Worm (Caenorhabditis elegans) whole organism, L1 larva: ENCODE results near the gene C56G2.5.

ENCODE experiments used
- C16A3.4 ChIP-seq: fragments of 150-350 bp; optimal IDR thresholded peaks from 2 replicates; lab custom pipeline; 2014; ENCODE audit warnings: missing biosample characterization, missing genetic modification characterization
- C34B4.2 ChIP-seq: sonication (generic microtip); optimal IDR thresholded peaks from 2 replicates; lab custom pipeline; 2017; ENCODE audit warnings: mild to moderate bottlenecking, missing genetic modification characterization, missing compliant biosample characterization
- Y116A8C.19 ChIP-seq: sonication (generic microtip); optimal IDR thresholded peaks from 2 replicates; lab custom pipeline; 2016; ENCODE audit warnings: missing compliant biosample characterization, missing genetic modification characterization, borderline replicate concordance
- aha-1 ChIP-seq: fragments of 150-350 bp; optimal IDR thresholded peaks from 2 replicates; lab custom pipeline; 2014; ENCODE audit warnings: missing biosample characterization, missing genetic modification characterization
- alr-1 ChIP-seq: fragments of 200-800 bp; sonication (Bioruptor generic); optimal IDR thresholded peaks from 2 replicates; lab custom pipeline; 2018; ENCODE audit warnings: borderline replicate concordance, mild to moderate bottlenecking, missing genetic modification characterization, missing compliant biosample characterization
- ama-1 ChIP-seq: fragments of 150-350 bp; optimal IDR thresholded peaks from 2 replicates; lab custom pipeline; 2014
- blmp-1 ChIP-seq: fragments of 150-350 bp; optimal IDR thresholded peaks from 2 replicates; lab custom pipeline; 2014; ENCODE audit warnings: missing biosample characterization, missing genetic modification characterization
- ceh-82 ChIP-seq, 3 experiments: fragments of 150-350 bp in 1 of 3; sonication (generic microtip) in 2 of 3; optimal IDR thresholded peaks; 2 replicates each; lab custom pipeline; 2014 to 2017; ENCODE audit warnings: missing biosample characterization in 3 of 3, missing genetic modification characterization in 3 of 3
- ceh-88 ChIP-seq: fragments of 200-800 bp; sonication (Bioruptor generic); IDR thresholded peaks from 2 replicates; pipeline ENCODE4 v1.3.6; 2022; ENCODE audit warnings: missing genetic modification characterization, missing compliant biosample characterization
- ces-1 ChIP-seq: fragments of 150-350 bp; optimal IDR thresholded peaks from 2 replicates; lab custom pipeline; 2014; ENCODE audit warnings: missing biosample characterization, missing genetic modification reagents, missing genetic modification characterization
- dpl-1 ChIP-seq, 3 experiments: fragments of 150-350 bp in 2 of 3; sonication (generic microtip) in 1 of 3; optimal IDR thresholded peaks; 2 replicates each; lab custom pipeline; 2014 to 2017; ENCODE audit warnings: missing biosample characterization in 3 of 3, missing genetic modification characterization in 3 of 3, missing genetic modification reagents in 3 of 3
- dsc-1 ChIP-seq: sonication (generic microtip); optimal IDR thresholded peaks from 2 replicates; lab custom pipeline; 2016; ENCODE audit warnings: mild to moderate bottlenecking, missing genetic modification characterization, missing compliant biosample characterization
- efl-1 ChIP-seq, 4 experiments: fragments of 150-350 bp; optimal IDR thresholded peaks in 3 of 4; peaks in 1 of 4; 1 replicate in 1 of 4; 2 replicates in 3 of 4; lab custom pipeline; 2014; ENCODE audit warnings: missing biosample characterization in 2 of 4, missing genetic modification characterization in 2 of 4, missing genetic modification reagents in 2 of 4
- egl-13 ChIP-seq: sonication (generic microtip); optimal IDR thresholded peaks from 2 replicates; lab custom pipeline; 2016; ENCODE audit warnings: missing genotype, missing genetic modification reagents, missing genetic modification characterization, missing compliant biosample characterization
- elt-2 ChIP-seq: sonication (generic microtip); optimal IDR thresholded peaks from 2 replicates; lab custom pipeline; 2016; ENCODE audit warnings: missing genetic modification characterization, mild to moderate bottlenecking, inconsistent platforms, missing compliant biosample characterization, missing genetic modification reagents
- elt-3 ChIP-seq, 6 experiments: fragments of 150-350 bp in 1 of 6; sonication (generic microtip); optimal IDR thresholded peaks; 2 replicates each; lab custom pipeline; 2017 to 2018; ENCODE audit warnings: missing biosample characterization in 6 of 6, missing genetic modification characterization in 6 of 6, inconsistent platforms in 1 of 6
- ets-5 ChIP-seq: fragments of 200-800 bp; sonication (Bioruptor generic); IDR thresholded peaks from 2 replicates; pipeline ENCODE4 v1.3.6; 2022; ENCODE audit warnings: missing genetic modification characterization, missing compliant biosample characterization
- fkh-10 ChIP-seq: sonication (generic microtip); optimal IDR thresholded peaks from 2 replicates; lab custom pipeline; 2017; ENCODE audit warnings: missing biosample characterization, missing genetic modification reagents, missing genetic modification characterization
- fkh-8 ChIP-seq: sonication (generic microtip); optimal IDR thresholded peaks from 2 replicates; lab custom pipeline; 2016; ENCODE audit warnings: mild to moderate bottlenecking, missing genetic modification characterization, missing compliant biosample characterization
- hlh-17 ChIP-seq: fragments of 200-800 bp; sonication (Bioruptor generic); optimal IDR thresholded peaks from 2 replicates; lab custom pipeline; 2018; ENCODE audit warnings: missing genetic modification characterization, mild to moderate bottlenecking, missing compliant biosample characterization, moderate library complexity, borderline replicate concordance
- hlh-4 ChIP-seq: sonication (generic microtip); optimal IDR thresholded peaks from 2 replicates; lab custom pipeline; 2016; ENCODE audit warnings: mild to moderate bottlenecking, missing genetic modification characterization, missing compliant biosample characterization
- isw-1 ChIP-seq: fragments of 200-800 bp; sonication (Bioruptor generic); IDR thresholded peaks from 2 replicates; pipeline ENCODE4 v1.3.6; 2022; ENCODE audit warnings: missing genetic modification characterization, missing compliant biosample characterization
- lin-13 ChIP-seq: fragments of 150-350 bp; optimal IDR thresholded peaks from 2 replicates; lab custom pipeline; 2014; ENCODE audit warnings: missing biosample characterization, missing genetic modification reagents, missing genetic modification characterization
- lin-14 ChIP-seq: fragments of 200-800 bp; sonication (Bioruptor generic); optimal IDR thresholded peaks from 2 replicates; lab custom pipeline; 2018; ENCODE audit warnings: mild to moderate bottlenecking, missing genetic modification characterization, moderate library complexity, missing compliant biosample characterization
- lin-35 ChIP-seq, 2 experiments: fragments of 150-350 bp; optimal IDR thresholded peaks; 2 replicates each; lab custom pipeline; 2014; ENCODE audit warnings: missing biosample characterization in 2 of 2, missing genetic modification characterization in 2 of 2, missing genetic modification reagents in 2 of 2
- lir-3 ChIP-seq: sonication (generic microtip); optimal IDR thresholded peaks from 2 replicates; lab custom pipeline; 2016; ENCODE audit warnings: mild to moderate bottlenecking, missing genetic modification characterization, moderate library complexity, missing compliant biosample characterization; ENCODE audit not compliant: poor library complexity
- lsy-2 ChIP-seq, 2 experiments: fragments of 150-350 bp; optimal IDR thresholded peaks; 2 replicates each; lab custom pipeline; 2014; ENCODE audit warnings: missing biosample characterization in 2 of 2, missing genetic modification characterization in 2 of 2
- mef-2 ChIP-seq: fragments of 150-350 bp; optimal IDR thresholded peaks from 2 replicates; lab custom pipeline; 2014; ENCODE audit warnings: missing biosample characterization, missing genetic modification characterization
- nhr-12 ChIP-seq: sonication (generic microtip); optimal IDR thresholded peaks from 2 replicates; lab custom pipeline; 2017; ENCODE audit warnings: missing biosample characterization, missing genetic modification characterization
- nhr-20 ChIP-seq: sonication (generic microtip); optimal IDR thresholded peaks from 2 replicates; lab custom pipeline; 2016; ENCODE audit warnings: mild to moderate bottlenecking, missing genetic modification characterization, missing compliant biosample characterization
- nhr-28 ChIP-seq: fragments of 150-350 bp; optimal IDR thresholded peaks from 2 replicates; lab custom pipeline; 2014; ENCODE audit warnings: missing biosample characterization, missing genetic modification characterization
- nhr-71 ChIP-seq: sonication (generic microtip); optimal IDR thresholded peaks from 2 replicates; lab custom pipeline; 2016; ENCODE audit warnings: mild to moderate bottlenecking, missing genetic modification characterization, moderate library complexity, missing compliant biosample characterization
- nhr-76 ChIP-seq: sonication (generic microtip); optimal IDR thresholded peaks from 2 replicates; lab custom pipeline; 2017; ENCODE audit warnings: missing biosample characterization, missing genetic modification characterization
- nhr-90 ChIP-seq: sonication (generic microtip); optimal IDR thresholded peaks from 2 replicates; lab custom pipeline; 2016; ENCODE audit warnings: mild to moderate bottlenecking, missing genetic modification characterization, missing compliant biosample characterization; ENCODE audit not compliant: poor library complexity
- pag-3 ChIP-seq: sonication (generic microtip); optimal IDR thresholded peaks from 2 replicates; lab custom pipeline; 2017; ENCODE audit warnings: missing genetic modification characterization, mild to moderate bottlenecking, missing compliant biosample characterization, antibody characterized with exemption, borderline replicate concordance; ENCODE audit not compliant: insufficient read depth
- pax-3 ChIP-seq: fragments of 200-800 bp; sonication (Bioruptor generic); optimal IDR thresholded peaks from 2 replicates; lab custom pipeline; 2018; ENCODE audit warnings: mild to moderate bottlenecking, missing genetic modification characterization, moderate library complexity, missing compliant biosample characterization
- pqm-1 ChIP-seq: sonication (generic microtip); optimal IDR thresholded peaks from 3 replicates; lab custom pipeline; 2017; ENCODE audit warnings: missing biosample characterization, missing genetic modification characterization
- snpc-4 ChIP-seq: fragments of 150-350 bp; optimal IDR thresholded peaks from 2 replicates; lab custom pipeline; 2014; ENCODE audit warnings: missing biosample characterization, missing genetic modification characterization
- snu-23 ChIP-seq: sonication (generic microtip); optimal IDR thresholded peaks from 2 replicates; lab custom pipeline; 2016; ENCODE audit warnings: missing genetic modification characterization, missing compliant biosample characterization
- swsn-7 ChIP-seq: sonication (generic microtip); optimal IDR thresholded peaks from 2 replicates; lab custom pipeline; 2016; ENCODE audit warnings: missing genetic modification characterization, missing compliant biosample characterization
- unc-30 ChIP-seq: sonication (generic microtip); optimal IDR thresholded peaks from 2 replicates; lab custom pipeline; 2017; ENCODE audit warnings: missing biosample characterization, missing genetic modification characterization
- unc-62 ChIP-seq: fragments of 150-350 bp; optimal IDR thresholded peaks from 2 replicates; lab custom pipeline; 2014; ENCODE audit warnings: missing biosample characterization, missing genetic modification reagents, missing genetic modification characterization
- unc-86 ChIP-seq: sonication (generic microtip); optimal IDR thresholded peaks from 2 replicates; lab custom pipeline; 2016; ENCODE audit warnings: missing genetic modification characterization, missing compliant biosample characterization
- unc-98 ChIP-seq: fragments of 200-800 bp; sonication (Bioruptor generic); IDR thresholded peaks from 2 replicates; pipeline ENCODE4 v1.3.6; 2022; ENCODE audit warnings: missing genetic modification characterization, missing compliant biosample characterization
- vab-15 ChIP-seq: sonication (generic microtip); optimal IDR thresholded peaks from 2 replicates; lab custom pipeline; 2017; ENCODE audit warnings: missing genotype, mild to moderate bottlenecking, missing genetic modification characterization, missing compliant biosample characterization
- xbp-1 ChIP-seq: sonication (generic microtip); optimal IDR thresholded peaks from 2 replicates; lab custom pipeline; 2016; ENCODE audit warnings: missing genetic modification characterization, missing compliant biosample characterization
- zag-1 ChIP-seq: fragments of 150-350 bp; optimal IDR thresholded peaks from 2 replicates; lab custom pipeline; 2014; ENCODE audit warnings: missing biosample characterization, missing genetic modification characterization
- ztf-11 ChIP-seq, 2 experiments: sonication (generic microtip); optimal IDR thresholded peaks; 2 replicates each; lab custom pipeline; 2016 to 2017; ENCODE audit warnings: missing genetic modification characterization in 2 of 2, missing biosample characterization in 1 of 2, missing compliant biosample characterization in 1 of 2
- ztf-4 ChIP-seq: fragments of 150-350 bp; optimal IDR thresholded peaks from 2 replicates; lab custom pipeline; 2014; ENCODE audit warnings: missing biosample characterization, missing genetic modification characterization

The C56G2.5 gene

DNA sequence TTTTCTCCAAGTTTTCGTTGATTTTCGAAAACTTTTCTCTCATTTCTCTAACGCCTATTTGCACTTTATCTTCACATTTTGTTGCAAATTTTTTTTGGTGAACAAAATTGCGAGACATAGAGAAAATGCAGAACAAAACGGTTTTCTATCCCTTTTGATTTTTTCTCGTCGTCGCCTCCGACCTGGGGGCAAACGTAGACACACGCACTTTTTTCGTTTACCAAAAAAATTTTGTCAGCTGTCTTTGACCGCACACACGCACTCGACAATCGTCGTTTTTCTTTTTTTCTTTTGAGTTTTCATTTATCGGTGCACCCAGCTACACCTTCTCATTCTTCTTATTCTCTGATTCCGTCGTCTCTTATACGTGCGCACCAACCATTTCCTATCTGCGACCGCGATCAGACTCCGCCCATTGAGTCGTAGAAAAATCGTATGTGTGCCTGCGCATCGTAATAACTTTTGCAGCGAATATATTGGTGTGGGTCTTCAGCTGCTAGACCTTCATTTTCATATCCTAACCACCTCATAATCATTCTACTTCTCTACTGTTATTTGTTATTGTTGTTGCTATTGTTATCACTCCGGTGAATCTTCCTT lies 38.4 kb upstream of the C56G2.5 start (continued):
- TF ChIP-seq alr-1 (tag; lab: Kevin White, UChicago) = no peak
- TF ChIP-seq elt-3 (tag; optimal IDR thresholded peaks at IDR 0.05; lab: Kevin White, UChicago) = peak in 3 of 6 experiments; percentile 7 to 59 (median 14)

- TF ChIP-seq snu-23 (GFP tag; lab: Kevin White, UChicago) = no peak
- TF ChIP-seq vab-15 (tag; lab: Kevin White, UChicago) = no peak
- no peak for TF ChIP-seq unc-86 (tag; lab: Kevin White, UChicago)
- no peak for TF ChIP-seq dpl-1 (GFP tag; optimal IDR thresholded peaks at IDR 0.05; lab: Kevin White, UChicago)
- TF ChIP-seq pag-3 = no peak
- TF ChIP-seq pqm-1 (tag; lab: Kevin White, UChicago) = no peak
- no peak for TF ChIP-seq C16A3.4 (tag; lab: Kevin White, UChicago)
- TF ChIP-seq nhr-28 = no peak
- no peak for TF ChIP-seq ceh-82 (tag; optimal IDR thresholded peaks at IDR 0.05; lab: Kevin White, UChicago)
- no peak for TF ChIP-seq nhr-76 (tag; lab: Kevin White, UChicago)
- TF ChIP-seq snpc-4 = no peak
- peak in 1 of 2 experiments; percentile 57 for TF ChIP-seq lin-35 (GFP tag; optimal IDR thresholded peaks at IDR 0.05; lab: Kevin White, UChicago)
- no peak for TF ChIP-seq mef-2 (tag; lab: Kevin White, UChicago)
- TF ChIP-seq ztf-4 (tag; lab: Kevin White, UChicago) = no peak
- no peak for TF ChIP-seq unc-62
- no peak for TF ChIP-seq hlh-4 (tag; lab: Kevin White, UChicago)
- no peak for TF ChIP-seq aha-1 (tag; lab: Kevin White, UChicago)
- peak; percentile 29 for TF ChIP-seq lin-14 (GFP tag; lab: Kevin White, UChicago)
- no peak for TF ChIP-seq nhr-90 (tag; lab: Kevin White, UChicago)
- TF ChIP-seq C34B4.2 (tag; lab: Kevin White, UChicago) = no peak
- no peak for TF ChIP-seq ces-1 (GFP tag; lab: Kevin White, UChicago)
- TF ChIP-seq dsc-1 (tag; lab: Kevin White, UChicago) = no peak
- TF ChIP-seq ceh-88 = no peak
- no peak for TF ChIP-seq lin-13
- TF ChIP-seq elt-3 (tag; optimal IDR thresholded peaks at IDR 0.05; lab: Kevin White, UChicago) = peak in 1 of 6 experiments; percentile 25
- no peak for TF ChIP-seq fkh-8 (tag; lab: Kevin White, UChicago)
- no peak for TF ChIP-seq ztf-11 (tag; optimal IDR thresholded peaks at IDR 0.05; lab: Kevin White, UChicago)
- peak; percentile 39 for TF ChIP-seq nhr-71 (tag; lab: Kevin White, UChicago)
- TF ChIP-seq blmp-1 (tag; lab: Kevin White, UChicago) = no peak
- no peak for TF ChIP-seq unc-30 (tag; lab: Kevin White, UChicago)
- TF ChIP-seq unc-98 = no peak
- no peak for TF ChIP-seq swsn-7
- no peak for TF ChIP-seq ama-1 (lab: Kevin White, UChicago)
- no peak for TF ChIP-seq pax-3 (tag; lab: Kevin White, UChicago)
- TF ChIP-seq elt-2 (tag; lab: Kevin White, UChicago) = peak; percentile 83
- peak; percentile 18 for TF ChIP-seq nhr-20 (tag; lab: Kevin White, UChicago)
- no peak for TF ChIP-seq ets-5 (GFP tag; lab: Robert Waterston, UW)
- TF ChIP-seq isw-1 (GFP tag; lab: Robert Waterston, UW) = no peak
- TF ChIP-seq nhr-12 = no peak
- TF ChIP-seq Y116A8C.19 (tag; lab: Kevin White, UChicago) = no peak
- TF ChIP-seq hlh-17 (GFP tag; lab: Kevin White, UChicago) = no peak
- peak; percentile 38 for TF ChIP-seq egl-13
- no peak for TF ChIP-seq zag-1
- no peak for TF ChIP-seq lir-3 (tag; lab: Kevin White, UChicago)
- TF ChIP-seq efl-1 (optimal IDR thresholded peaks at IDR 0.05; lab: Kevin White, UChicago) = no peak
- peak in 1 of 2 experiments; percentile 93 for TF ChIP-seq efl-1 (GFP tag; optimal IDR thresholded peaks at IDR 0.05 in 1 of 2; lab: Kevin White, UChicago)
- TF ChIP-seq fkh-10 (GFP tag; lab: Kevin White, UChicago) = no peak
- TF ChIP-seq xbp-1 (tag; lab: Kevin White, UChicago) = no peak
- TF ChIP-seq lsy-2 (tag; optimal IDR thresholded peaks at IDR 0.05; lab: Kevin White, UChicago) = peak in 1 of 2 experiments; percentile 4
These were observed 37.5 kb upstream of the C56G2.5 start for ce11 chrIII:6361560-6361959.
